Fruit fly (Drosophila melanogaster) whole organism, wandering third instar larva: ENCODE data around the gene RpS25.

Source experiments
- CG32264 ChIP-seq: fragments of 200-800 bp; sonication (Bioruptor generic); optimal IDR thresholded peaks from 2 replicates; lab custom pipeline; 2016; ENCODE audit warnings: missing biosample characterization, missing genetic modification characterization
- CG9705 ChIP-seq: fragments of 200-800 bp; sonication (Bioruptor generic); optimal IDR thresholded peaks from 2 replicates; lab custom pipeline; 2018; ENCODE audit warnings: missing biosample characterization, mild to moderate bottlenecking, missing genetic modification characterization
- CrebA ChIP-seq: fragments of 200-800 bp; sonication (Bioruptor generic); optimal IDR thresholded peaks from 2 replicates; lab custom pipeline; 2016; ENCODE audit warnings: missing biosample characterization, mild to moderate bottlenecking, missing genetic modification characterization, borderline replicate concordance
- Dfd ChIP-seq: fragments of >200 bp; optimal IDR thresholded peaks from 2 replicates; lab custom pipeline; 2017; ENCODE audit warnings: missing biosample characterization, missing genetic modification characterization
- Dif ChIP-seq: fragments of 200-275, 200-300 bp; sonication (Bioruptor generic); optimal IDR thresholded peaks from 2 replicates; lab custom pipeline; 2018; ENCODE audit warnings: missing biosample characterization, missing genetic modification characterization; ENCODE audit not compliant: partially characterized antibody
- GATAd ChIP-seq: sonication (Bioruptor generic); optimal IDR thresholded peaks from 2 replicates; lab custom pipeline; 2016; ENCODE audit warnings: missing biosample characterization, missing genetic modification characterization
- HLH106 ChIP-seq: fragments of 200-800 bp; optimal IDR thresholded peaks from 3 replicates; lab custom pipeline; 2019; ENCODE audit warnings: missing biosample characterization, mild to moderate bottlenecking, missing genetic modification characterization, moderate library complexity
- Hr78 ChIP-seq: fragments of >200 bp; optimal IDR thresholded peaks from 2 replicates; lab custom pipeline; 2017; ENCODE audit warnings: missing biosample characterization, missing genetic modification characterization
- Hr83 ChIP-seq: fragments of 200-300 bp; sonication (Bioruptor generic); optimal IDR thresholded peaks from 2 replicates; lab custom pipeline; 2016; ENCODE audit warnings: missing biosample characterization, mild to moderate bottlenecking, missing genetic modification characterization, moderate library complexity; ENCODE audit not compliant: poor library complexity, severe bottlenecking
- Jra ChIP-seq: sonication (Bioruptor generic); optimal IDR thresholded peaks from 2 replicates; lab custom pipeline; 2016; ENCODE audit warnings: missing biosample characterization, missing genetic modification characterization
- Myc ChIP-seq: fragments of >200 bp; optimal IDR thresholded peaks from 2 replicates; lab custom pipeline; 2017
- N ChIP-seq: fragments of >200 bp; optimal IDR thresholded peaks from 2 replicates; lab custom pipeline; 2018; ENCODE audit warnings: missing biosample characterization, missing external identifiers, missing genetic modification characterization
- OdsH ChIP-seq: fragments of 200-800 bp; sonication (Bioruptor generic); optimal IDR thresholded peaks from 2 replicates; lab custom pipeline; 2016; ENCODE audit warnings: missing biosample characterization, mild to moderate bottlenecking, missing genetic modification characterization
- Rel ChIP-seq, 2 experiments: fragments of 200-800 bp; sonication (Bioruptor generic) in 1 of 2; optimal IDR thresholded peaks; 2 replicates in 1 of 2; 3 replicates in 1 of 2; lab custom pipeline; 2016 to 2019; ENCODE audit warnings: mild to moderate bottlenecking in 2 of 2, missing biosample characterization in 2 of 2, missing genetic modification characterization in 2 of 2, moderate library complexity in 1 of 2
- Sp1 ChIP-seq: fragments of 200-800 bp; sonication (Bioruptor generic); optimal IDR thresholded peaks from 3 replicates; lab custom pipeline; 2019; ENCODE audit warnings: missing biosample characterization, mild to moderate bottlenecking, missing genetic modification characterization, moderate library complexity
- br ChIP-seq: fragments of 200-800 bp; sonication (Bioruptor generic); optimal IDR thresholded peaks from 2 replicates; lab custom pipeline; 2016; ENCODE audit warnings: missing biosample characterization, missing genetic modification characterization
- brk ChIP-seq: fragments of 200-800 bp; sonication (Bioruptor generic); optimal IDR thresholded peaks from 2 replicates; lab custom pipeline; 2016; ENCODE audit warnings: missing biosample characterization, mild to moderate bottlenecking, missing genetic modification characterization
- dmrt93B ChIP-seq: fragments of 200-800 bp; sonication (Bioruptor generic); optimal IDR thresholded peaks from 2 replicates; lab custom pipeline; 2018; ENCODE audit warnings: missing biosample characterization, mild to moderate bottlenecking, missing genetic modification characterization
- dsf ChIP-seq: sonication (Bioruptor generic); optimal IDR thresholded peaks from 2 replicates; lab custom pipeline; 2016; ENCODE audit warnings: missing biosample characterization, missing genetic modification characterization, borderline replicate concordance
- ey ChIP-seq: fragments of 200-800 bp; sonication (Bioruptor generic); optimal IDR thresholded peaks from 2 replicates; lab custom pipeline; 2016; ENCODE audit warnings: missing biosample characterization, missing genetic modification characterization
- foxo ChIP-seq, 2 experiments: fragments of 200-800 bp; sonication (Bioruptor generic); optimal IDR thresholded peaks; 2 replicates in 1 of 2; 3 replicates in 1 of 2; lab custom pipeline; 2016 to 2017; ENCODE audit warnings: missing biosample characterization in 2 of 2, missing genetic modification characterization in 2 of 2
- fru ChIP-seq: fragments of 200-800 bp; sonication (Bioruptor generic); optimal IDR thresholded peaks from 3 replicates; lab custom pipeline; 2016; ENCODE audit warnings: missing biosample characterization, mild to moderate bottlenecking, missing genetic modification characterization
- h ChIP-seq: fragments of 200-800 bp; sonication (Bioruptor generic); optimal IDR thresholded peaks from 3 replicates; lab custom pipeline; 2016; ENCODE audit warnings: missing biosample characterization, mild to moderate bottlenecking, missing genetic modification characterization
- pan ChIP-seq: fragments of >200 bp; optimal IDR thresholded peaks from 2 replicates; lab custom pipeline; 2017
- psq ChIP-seq: fragments of 200-800 bp; sonication (Bioruptor generic); optimal IDR thresholded peaks from 3 replicates; lab custom pipeline; 2017; ENCODE audit warnings: missing biosample characterization, mild to moderate bottlenecking, missing genetic modification characterization, moderate library complexity
- rgr ChIP-seq: fragments of 200-800 bp; sonication (Bioruptor generic); optimal IDR thresholded peaks from 3 replicates; lab custom pipeline; 2016; ENCODE audit warnings: missing biosample characterization, mild to moderate bottlenecking, missing genetic modification characterization
- sv ChIP-seq: fragments of 200-800 bp; sonication (Bioruptor generic); optimal IDR thresholded peaks from 3 replicates; lab custom pipeline; 2016; ENCODE audit warnings: missing biosample characterization, missing genetic modification characterization
- woc ChIP-seq: sonication (Bioruptor generic); optimal IDR thresholded peaks from 2 replicates; lab custom pipeline; 2016; ENCODE audit warnings: missing biosample characterization, mild to moderate bottlenecking, missing genetic modification characterization

The RpS25 gene

DNA sequence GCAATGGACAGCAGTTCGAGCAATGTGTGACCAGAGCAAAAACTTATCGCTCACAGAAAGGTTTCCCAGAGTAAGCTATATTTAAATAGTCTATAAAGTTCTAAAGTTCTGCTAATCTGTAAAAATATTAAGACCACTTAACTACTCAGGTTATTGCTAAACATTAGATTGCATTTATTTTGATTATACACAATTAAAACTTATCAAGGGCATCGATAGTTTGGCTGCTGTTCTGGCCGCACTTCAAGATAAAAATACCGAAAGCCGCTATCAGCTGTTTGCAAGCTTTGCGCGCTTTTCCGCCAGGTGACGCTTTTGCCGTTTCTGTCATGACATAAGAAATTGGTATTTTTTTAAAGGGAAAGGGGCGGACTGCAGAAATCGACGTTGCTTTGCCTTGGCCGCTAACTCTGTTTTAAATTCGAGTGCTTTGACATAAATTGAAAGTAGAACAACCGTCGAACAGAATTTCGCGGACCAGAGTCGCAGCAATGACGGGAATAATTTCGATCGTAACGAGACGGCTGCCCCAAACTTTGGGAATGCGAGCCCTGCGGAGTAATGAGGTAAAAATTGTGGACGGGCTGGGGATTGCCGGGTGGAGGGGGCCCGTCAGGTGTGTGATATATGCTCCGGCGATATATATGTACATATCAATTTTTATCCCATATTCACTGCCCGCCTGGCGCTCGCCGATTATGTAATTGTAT is 28.0 kb upstream of the RpS25 start, which contains the start of the genes CG17734 and CG5214:
Gene CG17734 (minus strand): TSS at position 49 of the 710 bp plus-strand sequence.
Gene CG5214 (plus strand): TSS at position 352 of the 710 bp plus-strand sequence.
- TF ChIP-seq sv (peak; percentile 26), br (no peak), rgr (GFP tag; lab: Kevin White, UChicago) (peak; percentile 37), HLH106 (tag; lab: Kevin White, UChicago) (no peak), Hr83 (peak; percentile 65), Sp1 (GFP tag; lab: Kevin White, UChicago) (peak; percentile 32), dsf (peak; percentile 24), fru (GFP tag; lab: Kevin White, UChicago) (peak; percentile 49), Jra (peak; percentile 40), h (GFP tag; lab: Kevin White, UChicago) (peak; percentile 46), CG32264 (GFP tag; lab: Kevin White, UChicago) (peak; percentile 28), CG9705 (GFP tag; lab: Kevin White, UChicago) (no peak), Myc (lab: Kevin White, UChicago) (peak; percentile 73)

DNA sequence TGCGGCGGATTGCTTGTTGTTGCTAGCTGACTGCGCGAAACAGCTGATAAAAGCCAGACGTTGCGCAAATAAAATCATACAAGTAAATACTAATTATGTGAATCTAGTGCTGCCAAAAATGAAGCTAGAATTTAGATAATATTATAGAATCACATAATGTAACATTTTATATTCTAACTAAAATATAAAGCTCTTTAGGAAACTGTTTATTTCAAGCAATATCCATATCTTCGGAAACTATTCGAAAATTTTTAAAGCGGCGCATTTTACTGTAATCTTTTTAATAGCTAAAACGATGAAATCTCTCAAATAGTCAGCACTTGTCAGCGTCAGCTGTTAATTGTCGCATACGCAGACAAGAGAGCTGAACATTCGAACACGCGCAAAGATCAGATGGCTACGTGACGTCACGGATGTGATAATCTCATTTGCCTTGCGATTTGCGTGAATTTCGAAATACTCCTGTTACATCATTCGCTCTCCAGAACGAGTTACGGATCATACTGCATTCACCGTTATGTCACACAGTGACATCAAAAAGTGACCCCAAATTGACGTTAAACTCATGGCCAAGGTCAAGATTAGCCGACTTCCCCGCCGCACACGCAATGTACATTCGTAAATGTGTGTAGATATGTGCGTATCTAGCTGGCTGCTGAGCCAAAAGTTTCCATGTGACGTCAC is 27.1 kb upstream of the RpS25 start:
- TF ChIP-seq foxo (GFP tag; optimal IDR thresholded peaks at IDR 0.05; lab: Kevin White, UChicago) (peak in 1 of 2 experiments; percentile 56), HLH106 (tag; lab: Kevin White, UChicago) (peak; percentile 37), Sp1 (GFP tag; lab: Kevin White, UChicago) (no peak), OdsH (GFP tag; lab: Kevin White, UChicago) (peak; percentile 38), rgr (GFP tag; lab: Kevin White, UChicago) (peak; percentile 22), Hr83 (no peak), Myc (lab: Kevin White, UChicago) (peak; percentile 83), psq (GFP tag; lab: Kevin White, UChicago) (no peak)

DNA sequence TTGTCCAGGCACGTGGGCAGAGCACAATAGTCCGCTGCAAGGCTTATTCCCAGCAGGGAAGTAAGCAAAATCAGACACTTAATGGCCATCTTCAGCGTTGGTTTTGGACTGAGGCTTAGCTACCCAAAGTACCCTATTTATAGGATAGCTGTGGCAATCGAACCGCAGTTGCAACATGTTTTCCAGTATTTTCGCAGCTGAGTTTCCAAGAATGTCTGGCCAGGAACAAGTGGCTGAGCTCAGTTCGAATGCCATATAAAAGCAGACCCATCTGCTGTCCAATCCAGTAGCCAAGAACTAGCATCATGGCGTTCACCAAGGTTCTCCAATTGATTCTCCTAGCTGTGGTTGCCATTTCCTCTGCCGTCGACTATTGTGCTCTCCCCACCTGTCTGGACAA is 24.8 kb upstream of the RpS25 start, which contains the start of the genes scpr-B and scpr-A:
Gene scpr-B (minus strand): TSS at position 101 of the 400 bp plus-strand sequence.
Gene scpr-A (plus strand): TSS at position 293 of the 400 bp plus-strand sequence.
- TF ChIP-seq Myc (lab: Kevin White, UChicago) (no peak), Sp1 (GFP tag; lab: Kevin White, UChicago) (no peak), Jra (no peak), Dfd (no peak), brk (GFP tag; lab: Kevin White, UChicago) (no peak), dmrt93B (no peak), CrebA (GFP tag; lab: Kevin White, UChicago) (no peak), h (GFP tag; lab: Kevin White, UChicago) (no peak), ey (GFP tag; lab: Kevin White, UChicago) (no peak), sv (no peak), GATAd (GFP tag; lab: Kevin White, UChicago) (no peak), N (GFP tag; lab: Kevin White, UChicago) (no peak), fru (GFP tag; lab: Kevin White, UChicago) (no peak), woc (GFP tag; lab: Kevin White, UChicago) (no peak), Hr83 (no peak)

DNA sequence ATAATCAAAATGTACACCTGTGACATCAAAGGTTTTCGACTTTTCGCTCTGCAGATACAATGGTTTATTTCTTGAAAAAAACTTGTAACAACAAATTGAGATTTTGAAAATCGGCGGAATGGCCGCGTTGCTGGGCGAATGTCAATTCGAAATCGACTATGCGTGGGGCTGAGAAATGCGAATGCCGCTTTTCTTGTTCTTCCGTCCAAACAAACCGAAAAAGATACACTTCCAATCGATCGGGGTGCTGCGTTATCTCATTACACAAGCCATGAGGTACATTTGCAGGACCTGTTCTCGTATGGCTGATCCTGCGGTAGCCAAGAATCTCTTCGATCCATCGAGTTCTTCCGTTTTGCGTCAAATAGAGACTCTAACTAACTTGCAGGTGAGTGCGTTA is 21.5 kb upstream of the RpS25 start, which contains the start of gene CG31388:
Gene CG31388 (plus strand): TSS at position 218 of the 400 bp plus-strand sequence.
- TF ChIP-seq CrebA (GFP tag; lab: Kevin White, UChicago) = no peak
- peak; percentile 35 for TF ChIP-seq Myc (lab: Kevin White, UChicago)

DNA sequence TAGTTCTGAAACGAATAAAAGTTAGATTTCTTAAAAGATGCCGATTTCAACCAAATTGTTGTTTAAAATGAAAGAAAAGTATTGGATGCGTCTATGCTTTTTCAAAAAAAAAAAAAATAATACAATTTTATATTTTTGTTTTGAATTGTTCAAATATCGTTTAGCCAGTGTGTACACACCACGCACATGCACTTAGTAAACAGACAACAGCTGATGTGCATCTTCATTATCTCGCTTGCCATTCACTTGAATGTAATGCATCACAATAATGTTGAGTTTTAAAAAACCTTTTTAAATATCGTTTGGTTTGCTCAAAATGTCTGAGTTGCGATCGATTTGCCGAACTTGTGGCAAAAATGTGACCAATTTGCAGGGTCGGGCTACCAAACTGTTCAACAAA is 20.0 kb upstream of the RpS25 start, which contains the start of gene CG31441:
Gene CG31441 (plus strand): TSS at position 246 of the 400 bp plus-strand sequence.
- no peak for TF ChIP-seq Hr78 (GFP tag; lab: Kevin White, UChicago)
- no peak for TF ChIP-seq pan (lab: Kevin White, UChicago)
- TF ChIP-seq sv = no peak
- no peak for TF ChIP-seq dmrt93B
- peak; percentile 31 for TF ChIP-seq Hr83
- no peak for TF ChIP-seq brk (GFP tag; lab: Kevin White, UChicago)

DNA sequence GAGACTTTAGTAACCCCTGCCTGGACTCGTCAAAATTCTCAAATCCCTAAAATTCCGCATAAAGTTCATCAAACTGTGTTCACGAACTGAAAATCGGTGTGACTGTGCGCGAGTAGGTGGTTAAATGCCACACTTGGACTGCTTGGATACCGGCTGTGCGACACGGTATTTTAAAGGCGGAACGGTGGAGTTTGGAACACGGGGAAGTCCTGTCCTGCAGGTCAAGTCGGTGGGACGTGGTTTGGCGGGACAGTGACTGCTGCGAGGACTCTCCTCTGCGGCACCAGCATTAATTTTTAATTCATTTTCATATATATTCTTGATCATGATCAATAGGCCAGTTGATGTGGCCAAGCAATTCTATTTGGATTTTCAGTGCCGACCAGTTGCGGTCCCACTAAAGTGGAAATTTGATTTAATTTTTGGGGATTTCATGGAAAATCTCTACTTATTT is 18.9 kb upstream of the RpS25 start, which contains the start of the genes Arfip and CG17721:
Gene Arfip (minus strand): TSS at position 96 of the 454 bp plus-strand sequence.
Gene CG17721 (plus strand): TSS at position 223 of the 454 bp plus-strand sequence.
- TF ChIP-seq Rel (GFP tag; optimal IDR thresholded peaks at IDR 0.05; lab: Kevin White, UChicago) (no peak), Rel (tag; optimal IDR thresholded peaks at IDR 0.05; lab: Kevin White, UChicago) (peak; percentile 98), Dif (GFP tag; lab: Kevin White, UChicago) (no peak)
- TF ChIP-seq, all 38 proteins: peak for 1
